Fruit fly (Drosophila melanogaster): ENCODE measurements around the gene CG5886.

Gene CG5886

DNA sequence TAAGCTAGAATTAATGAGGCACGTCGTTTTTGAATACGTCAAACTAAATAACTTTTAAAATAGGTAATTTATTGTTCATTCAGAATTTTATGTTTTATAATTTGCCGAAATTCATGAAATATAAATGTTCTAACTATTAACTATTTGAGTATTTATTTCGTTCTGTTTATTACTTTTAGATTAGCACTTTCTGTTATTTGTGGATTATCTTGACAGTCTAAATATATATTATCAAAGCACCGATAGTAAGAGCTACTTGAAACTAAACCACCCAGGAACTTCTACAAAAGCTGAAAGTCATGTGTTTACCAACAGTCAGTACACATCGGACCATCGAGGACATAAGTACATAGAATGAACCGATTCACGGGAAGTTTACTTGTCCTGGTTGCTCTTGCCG lies 50.9 kb downstream of the CG5886 start, which contains the start of gene CG31089:
TSS of gene CG31089 (plus strand) at position 301 of the 400 bp plus-strand sequence.
- TF ChIP-seq kay (GFP tag; ENCODE audit: borderline replicate concordance) (peak; percentile 21), Hr96 (GFP tag; optimal IDR thresholded peaks at IDR 0.05) (no peak)
